Fruit fly (Drosophila melanogaster): ENCODE measurements around the gene CG9953.

CG9953 gene

dm6 chr3L:6943948-6944319, 25.5 kb upstream of the CG9953 start (continued):
- peak; percentile 50 for TF ChIP-seq Sox102F (GFP tag; optimal IDR thresholded peaks at IDR 0.05)
- no peak for TF ChIP-seq CG3281 (GFP tag; optimal IDR thresholded peaks at IDR 0.05)
- TF ChIP-seq Ssrp (tag; optimal IDR thresholded peaks at IDR 0.05) = peak; percentile 20
- TF ChIP-seq Dek (tag; optimal IDR thresholded peaks at IDR 0.05) = no peak
- no peak for TF ChIP-seq gcm2 (GFP tag; optimal IDR thresholded peaks at IDR 0.05)
- TF ChIP-seq Nf-YA (GFP tag; IDR thresholded peaks at IDR 0.05) = no peak
- TF ChIP-seq CG13624 (GFP tag; optimal IDR thresholded peaks at IDR 0.05) = no peak

dm6 chr3L:6945357-6945756, 24.1 kb upstream of the CG9953 start:
- TF ChIP-seq Med (GFP tag) (peak; percentile 59), cg (GFP tag; optimal IDR thresholded peaks at IDR 0.05) (peak; percentile 17), scrt (GFP tag; optimal IDR thresholded peaks at IDR 0.05) (peak; percentile 56), gem (tag; optimal IDR thresholded peaks at IDR 0.05) (no peak), CG10959 (GFP tag; IDR thresholded peaks at IDR 0.05) (peak; percentile 20; the same call in 1 of the 2 replicates), hbn (GFP tag; IDR thresholded peaks at IDR 0.05; ENCODE audit: partially characterized antibody) (no peak), Lhr (GFP tag; optimal IDR thresholded peaks at IDR 0.05) (no peak), Kr (GFP tag; optimal IDR thresholded peaks at IDR 0.05) (peak; percentile 36), CG31388 (GFP tag; optimal IDR thresholded peaks at IDR 0.05) (no peak)

DNA sequence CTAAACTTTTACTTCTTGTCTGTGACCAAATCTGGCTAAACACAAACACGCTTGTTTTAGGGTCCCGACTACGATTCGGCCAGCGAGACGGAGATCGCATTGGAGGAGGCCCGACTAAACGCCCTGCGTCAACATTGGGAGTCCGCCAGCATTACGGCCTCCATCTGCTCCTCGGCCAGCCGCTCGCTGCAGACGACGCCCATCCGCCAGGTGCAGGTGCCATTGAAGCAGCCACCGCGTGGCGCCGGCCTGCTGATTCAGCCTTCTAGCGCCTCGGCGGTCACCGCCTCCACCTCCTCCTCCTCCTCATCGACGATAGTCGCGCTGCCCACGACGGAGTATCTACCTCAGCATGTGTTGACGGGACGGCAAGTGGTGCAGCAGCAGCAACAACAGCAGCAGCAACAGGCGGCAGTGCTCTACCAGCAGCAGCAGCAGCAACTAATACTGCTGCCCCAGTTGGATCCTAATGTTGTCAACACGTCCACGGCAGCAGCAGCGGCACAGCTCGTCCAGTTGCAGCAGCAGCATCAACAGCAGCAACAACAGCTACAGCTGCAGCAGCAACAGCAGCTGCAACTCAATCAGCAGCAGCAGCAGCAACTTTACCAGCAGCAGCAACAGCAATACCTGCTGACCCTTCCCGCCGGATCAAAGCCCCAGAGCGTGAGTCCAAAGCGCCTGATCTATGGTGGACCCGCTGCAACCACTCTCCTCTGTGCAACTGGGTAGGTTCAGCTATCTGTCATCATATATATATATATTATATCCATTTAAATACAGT, 22.1 kb upstream of the CG9953 start:
- peak; percentile 51 for TF ChIP-seq CG8478 (optimal IDR thresholded peaks at IDR 0.05)
- TF ChIP-seq al (GFP tag; IDR thresholded peaks at IDR 0.05) = no peak
- no peak for TF ChIP-seq slp2 (GFP tag; optimal IDR thresholded peaks at IDR 0.05)
- no peak for TF ChIP-seq prd (optimal IDR thresholded peaks at IDR 0.05)
- 0 out of 3 replicates have a peak, but pooled peaks have one; percentile 8 for TF ChIP-seq prd (GFP tag; IDR thresholded peaks at IDR 0.05)
- 0 out of 3 replicates have a peak, but pooled peaks have one; percentile 15 for TF ChIP-seq CG16813 (GFP tag; IDR thresholded peaks at IDR 0.05; ENCODE audit: partially characterized antibody)
- TF ChIP-seq B-H1 (GFP tag; IDR thresholded peaks at IDR 0.05) = no peak
- peak; percentile 52 for TF ChIP-seq Med (GFP tag)
- 0 out of 2 replicates have a peak, but pooled peaks have one; percentile 29 for TF ChIP-seq CG16779 (GFP tag; IDR thresholded peaks at IDR 0.05)
- TF ChIP-seq Ets65A (GFP tag) = peak; percentile 57

DNA sequence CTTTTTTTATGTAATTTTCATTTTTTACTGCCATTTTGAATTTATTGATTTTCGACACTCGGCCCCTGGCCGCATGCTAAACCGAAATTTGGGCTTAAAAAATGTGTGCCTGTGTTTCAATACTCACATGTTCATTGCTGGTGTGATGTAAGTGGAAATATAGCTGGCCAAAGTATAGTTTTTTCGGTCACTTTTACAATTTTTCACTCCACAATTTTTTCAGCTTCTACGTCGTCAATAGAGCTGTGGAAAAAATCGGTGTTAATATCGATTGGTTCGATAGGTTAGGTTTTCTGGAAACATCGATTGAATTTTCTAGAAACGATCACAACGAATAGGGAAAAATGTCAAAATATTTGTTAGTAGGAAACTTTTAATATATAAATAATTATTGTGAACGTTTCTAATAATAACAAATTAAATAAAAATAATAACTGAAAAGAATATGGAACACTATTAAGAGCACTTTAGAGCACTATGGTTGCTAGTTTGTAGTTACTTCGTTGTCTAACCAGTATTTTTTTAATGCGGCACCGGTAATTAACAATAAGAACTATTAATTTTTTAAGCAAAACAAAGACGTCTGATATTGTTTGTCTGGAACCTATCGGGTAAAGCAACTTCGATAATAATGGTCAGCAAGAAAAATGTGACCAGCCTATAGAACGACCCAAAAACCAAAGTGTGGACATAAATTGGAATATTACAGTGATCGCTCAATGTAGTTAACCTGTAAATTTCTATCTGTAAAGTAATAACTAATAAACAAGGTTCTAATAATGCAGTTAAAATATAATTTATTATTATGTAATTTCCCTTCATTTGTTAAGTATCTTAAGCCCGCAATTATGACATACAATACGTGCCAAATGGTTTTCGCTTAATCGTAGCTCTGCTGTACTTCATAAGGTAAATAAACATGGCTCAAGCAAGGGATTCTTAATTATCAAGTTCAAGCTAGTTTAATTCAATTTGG, 13.9 kb upstream of the CG9953 start, which contains the start of the genes CG10077 and CG9948:
TSS of gene CG10077 (minus strand) at position 651 of the 976 bp plus-strand sequence.
TSS of gene CG9948 (plus strand) at position 738 of the 976 bp plus-strand sequence.
- TF ChIP-seq CG1233 (GFP tag; optimal IDR thresholded peaks at IDR 0.05) (peak; percentile 86), Oli (tag; optimal IDR thresholded peaks at IDR 0.05) (peak; percentile 91), CTCF (GFP tag; optimal IDR thresholded peaks at IDR 0.05) (no peak), CG30020 (tag; optimal IDR thresholded peaks at IDR 0.05) (peak; percentile 75), bbx (GFP tag; IDR thresholded peaks at IDR 0.05; ENCODE audit: partially characterized antibody) (peak; percentile 76), pum (GFP tag; optimal IDR thresholded peaks at IDR 0.05) (peak; percentile 66), crp (GFP tag; optimal IDR thresholded peaks at IDR 0.05) (peak in 1 of 2 experiments; percentile 50), Ets97D (GFP tag; optimal IDR thresholded peaks at IDR 0.05) (peak; percentile 27), zen2 (GFP tag; IDR thresholded peaks at IDR 0.05; ENCODE audit: partially characterized antibody) (no peak; the same call in 2 of the 3 replicates), CG14667 (GFP tag; IDR thresholded peaks at IDR 0.05) (peak; percentile 88), CG11456 (GFP tag; IDR thresholded peaks at IDR 0.05) (peak; percentile 89), CG3281 (GFP tag; optimal IDR thresholded peaks at IDR 0.05) (peak; percentile 88), gce (GFP tag; IDR thresholded peaks at IDR 0.05) (peak; percentile 82; the same call in 2 of the 3 replicates), CG3407 (GFP tag; optimal IDR thresholded peaks at IDR 0.05) (peak; percentile 78), CG33213 (GFP tag; optimal IDR thresholded peaks at IDR 0.05) (peak; percentile 11), wek (GFP tag; optimal IDR thresholded peaks at IDR 0.05) (peak; percentile 59), CG9817 (tag; optimal IDR thresholded peaks at IDR 0.05) (peak; percentile 92), Blimp-1 (GFP tag; optimal IDR thresholded peaks at IDR 0.05) (peak; percentile 85), bowl (GFP tag; IDR thresholded peaks at IDR 0.05) (peak; percentile 76; the same call in 1 of the 2 replicates)

Measured in whole organism, embryonic.